In genomic region chrX:15158699-15159312, ce11 we compare ENCODE assay signal across 2 worm cellular contexts.
TF ChIP-seq lines count a peak whose summit lies in the region.

Gene C11G10.1, minus strand, starts transcription at chrX:15158749.

TF ChIP-seq in whole organism, L1 larva, 84 proteins besides CTCF, POLR2A, EP300 and RAD21 (continued from another document):
- no peak for TF ChIP-seq lin-39 (tag; optimal IDR thresholded peaks at IDR 0.05; lab: Kevin White, UChicago)
- no peak for TF ChIP-seq hlh-4 (tag; optimal IDR thresholded peaks at IDR 0.05; lab: Kevin White, UChicago)
- no peak for TF ChIP-seq unc-62 (GFP tag; optimal IDR thresholded peaks at IDR 0.05; lab: Kevin White, UChicago)
- no peak for TF ChIP-seq unc-30 (tag; optimal IDR thresholded peaks at IDR 0.05; lab: Kevin White, UChicago)
- peak in 1 of 3 experiments; percentile 11 for TF ChIP-seq dpl-1 (GFP tag; optimal IDR thresholded peaks at IDR 0.05; lab: Kevin White, UChicago)
- no peak for TF ChIP-seq fos-1 (tag; optimal IDR thresholded peaks at IDR 0.05; lab: Kevin White, UChicago)
- peak; percentile 26 for TF ChIP-seq nhr-71 (tag; optimal IDR thresholded peaks at IDR 0.05; lab: Kevin White, UChicago)
- TF ChIP-seq lin-35 (GFP tag; optimal IDR thresholded peaks at IDR 0.05; lab: Kevin White, UChicago): peak in 1 of 2 experiments; percentile 32
- no peak for TF ChIP-seq mef-2 (tag; optimal IDR thresholded peaks at IDR 0.05; lab: Kevin White, UChicago)
- no peak for TF ChIP-seq irx-1 (tag; optimal IDR thresholded peaks at IDR 0.05; lab: Kevin White, UChicago)
- no peak for TF ChIP-seq C04F5.9 (tag; optimal IDR thresholded peaks at IDR 0.05; lab: Kevin White, UChicago)
- no peak for TF ChIP-seq egl-27 (tag; optimal IDR thresholded peaks at IDR 0.05; lab: Kevin White, UChicago)
- peak in 2 of 6 experiments; percentile 38 to 78 for TF ChIP-seq elt-3 (tag; optimal IDR thresholded peaks at IDR 0.05; lab: Kevin White, UChicago)
- TF ChIP-seq ceh-63 (GFP tag; optimal IDR thresholded peaks at IDR 0.05; lab: Kevin White, UChicago): no peak
- TF ChIP-seq snu-23 (GFP tag; optimal IDR thresholded peaks at IDR 0.05; lab: Kevin White, UChicago): peak; percentile 6
- no peak for TF ChIP-seq alr-1 (tag; optimal IDR thresholded peaks at IDR 0.05; lab: Kevin White, UChicago; ENCODE audit: borderline replicate concordance)
- TF ChIP-seq zip-4 (GFP tag; optimal IDR thresholded peaks at IDR 0.05; lab: Kevin White, UChicago): no peak
- peak; percentile 74 for TF ChIP-seq nhr-85 (tag; lab: Kevin White, UChicago)
- no peak for TF ChIP-seq fkh-10 (GFP tag; optimal IDR thresholded peaks at IDR 0.05; lab: Kevin White, UChicago)
- TF ChIP-seq sup-37 (GFP tag; optimal IDR thresholded peaks at IDR 0.05; lab: Kevin White, UChicago): no peak
- TF ChIP-seq F16B12.6 (tag; optimal IDR thresholded peaks at IDR 0.05; lab: Kevin White, UChicago): no peak
- TF ChIP-seq elt-2 (tag; optimal IDR thresholded peaks at IDR 0.05; lab: Kevin White, UChicago): no peak
- peak; percentile 27 for TF ChIP-seq lin-14 (GFP tag; optimal IDR thresholded peaks at IDR 0.05; lab: Kevin White, UChicago)
- no peak for TF ChIP-seq egl-13 (tag; optimal IDR thresholded peaks at IDR 0.05; lab: Kevin White, UChicago)
- TF ChIP-seq nhr-20 (tag; optimal IDR thresholded peaks at IDR 0.05; lab: Kevin White, UChicago): peak; percentile 41
- no peak for TF ChIP-seq lin-15B (tag; optimal IDR thresholded peaks at IDR 0.05; lab: Kevin White, UChicago)
- no peak for TF ChIP-seq swsn-7 (tag; optimal IDR thresholded peaks at IDR 0.05; lab: Kevin White, UChicago)
- TF ChIP-seq aha-1 (tag; optimal IDR thresholded peaks at IDR 0.05; lab: Kevin White, UChicago): no peak
- TF ChIP-seq lin-13 (GFP tag; optimal IDR thresholded peaks at IDR 0.05; lab: Kevin White, UChicago): no peak
- TF ChIP-seq ces-1 (GFP tag; optimal IDR thresholded peaks at IDR 0.05; lab: Kevin White, UChicago): no peak
- TF ChIP-seq sptf-1 (tag; optimal IDR thresholded peaks at IDR 0.05; lab: Kevin White, UChicago): no peak
- TF ChIP-seq xbp-1 (tag; optimal IDR thresholded peaks at IDR 0.05; lab: Kevin White, UChicago): no peak
- no peak for TF ChIP-seq nhr-84 (tag; optimal IDR thresholded peaks at IDR 0.05; lab: Kevin White, UChicago)
- TF ChIP-seq efl-3 (GFP tag; optimal IDR thresholded peaks at IDR 0.05; lab: Kevin White, UChicago): no peak
- TF ChIP-seq grh-1 (GFP tag; IDR thresholded peaks at IDR 0.05; lab: Robert Waterston, UW): no peak
- TF ChIP-seq ceh-82 (tag; optimal IDR thresholded peaks at IDR 0.05; lab: Kevin White, UChicago): no peak
- peak in 1 of 2 experiments; percentile 31 for TF ChIP-seq lsy-2 (tag; optimal IDR thresholded peaks at IDR 0.05; lab: Kevin White, UChicago)
- TF ChIP-seq fkh-4 (tag; optimal IDR thresholded peaks at IDR 0.05; lab: Kevin White, UChicago; ENCODE audit: borderline replicate concordance): no peak
- no peak for TF ChIP-seq aly-2 (tag; optimal IDR thresholded peaks at IDR 0.05; lab: Kevin White, UChicago)
- no peak for TF ChIP-seq nhr-76 (tag; optimal IDR thresholded peaks at IDR 0.05; lab: Kevin White, UChicago)
- TF ChIP-seq nhr-12 (tag; optimal IDR thresholded peaks at IDR 0.05; lab: Kevin White, UChicago): no peak
- TF ChIP-seq dsc-1 (tag; optimal IDR thresholded peaks at IDR 0.05; lab: Kevin White, UChicago): no peak
- TF ChIP-seq C16A3.4 (tag; optimal IDR thresholded peaks at IDR 0.05; lab: Kevin White, UChicago): no peak
- TF ChIP-seq snpc-4 (tag; optimal IDR thresholded peaks at IDR 0.05; lab: Kevin White, UChicago): no peak
- TF ChIP-seq zag-1 (tag; optimal IDR thresholded peaks at IDR 0.05; lab: Kevin White, UChicago): no peak
- TF ChIP-seq jun-1 (tag; optimal IDR thresholded peaks at IDR 0.05; lab: Kevin White, UChicago): no peak
- TF ChIP-seq hpl-2 (GFP tag; optimal IDR thresholded peaks at IDR 0.05; lab: Kevin White, UChicago): no peak
- TF ChIP-seq nhr-28 (tag; optimal IDR thresholded peaks at IDR 0.05; lab: Kevin White, UChicago): no peak

TF ChIP-seq in whole organism, L2 larva, 48 proteins besides CTCF, POLR2A, EP300 and RAD21 (continued from another document):
- no peak for TF ChIP-seq ama-1 (optimal IDR thresholded peaks at IDR 0.05; lab: Kevin White, UChicago)
- TF ChIP-seq lin-13 (GFP tag; optimal IDR thresholded peaks at IDR 0.05; lab: Kevin White, UChicago): no peak
- TF ChIP-seq ztf-11 (tag; optimal IDR thresholded peaks at IDR 0.05; lab: Kevin White, UChicago): no peak
- TF ChIP-seq ceh-82 (tag; optimal IDR thresholded peaks at IDR 0.05; lab: Kevin White, UChicago): no peak
- no peak for TF ChIP-seq lin-39 (tag; optimal IDR thresholded peaks at IDR 0.05; lab: Kevin White, UChicago)
- no peak for TF ChIP-seq nhr-12 (tag; optimal IDR thresholded peaks at IDR 0.05; lab: Kevin White, UChicago)
- TF ChIP-seq unc-39 (tag; optimal IDR thresholded peaks at IDR 0.05; lab: Kevin White, UChicago): no peak
- TF ChIP-seq gmeb-1 (tag; optimal IDR thresholded peaks at IDR 0.05; lab: Kevin White, UChicago): peak; percentile 31
